Fruit fly (Drosophila melanogaster) whole organism, embryonic: ENCODE results near the gene Sec10.

Experiments
- Abd-B ChIP-seq: fragments of 200-800 bp; sonication (Bioruptor generic); optimal IDR thresholded peaks from 2 replicates; lab custom pipeline; 2018; ENCODE audit warnings: missing biosample characterization, mild to moderate bottlenecking, missing genetic modification characterization, moderate library complexity
- Antp ChIP-seq: fragments of 200-800 bp; sonication (Bioruptor generic); optimal IDR thresholded peaks from 3 replicates; lab custom pipeline; 2016; ENCODE audit warnings: missing biosample characterization, missing genetic modification characterization
- Asciz ChIP-seq: fragments of 200-800 bp; sonication (Bioruptor generic); optimal IDR thresholded peaks from 2 replicates; lab custom pipeline; 2017; ENCODE audit warnings: missing biosample characterization, mild to moderate bottlenecking, missing genetic modification characterization, missing genetic modification reagents
- Awh ChIP-seq: fragments of 200-800 bp; sonication (Bioruptor generic); IDR thresholded peaks from 2 replicates; pipeline ENCODE4, ENCODE4 v1.3.6; 2022; ENCODE audit warnings: missing biosample characterization, missing genetic modification characterization
- BEAF-32 ChIP-seq: fragments of 200-800 bp; sonication (Bioruptor generic); optimal IDR thresholded peaks from 3 replicates; lab custom pipeline; 2017; ENCODE audit warnings: missing biosample characterization, missing genetic modification characterization, mild to moderate bottlenecking, moderate library complexity, missing genetic modification reagents
- Bdp1 ChIP-seq: fragments of 200-800 bp; sonication (Bioruptor generic); optimal IDR thresholded peaks from 3 replicates; lab custom pipeline; 2016; ENCODE audit warnings: missing biosample characterization, missing genetic modification characterization
- CG11696 ChIP-seq: fragments of 200-800 bp; sonication (Bioruptor generic); IDR thresholded peaks from 2 replicates; pipeline ENCODE4 v1.3.6; 2022; ENCODE audit warnings: missing biosample characterization, missing genetic modification characterization
- CG12391 ChIP-seq: fragments of 200-800 bp; sonication (Bioruptor generic); optimal IDR thresholded peaks from 3 replicates; lab custom pipeline; 2018; ENCODE audit warnings: missing biosample characterization, mild to moderate bottlenecking, missing genetic modification characterization, moderate library complexity
- CG15479 ChIP-seq: fragments of 200-800 bp; sonication (Bioruptor generic); optimal IDR thresholded peaks from 3 replicates; lab custom pipeline; 2019; ENCODE audit warnings: missing biosample characterization, mild to moderate bottlenecking, missing genetic modification characterization, moderate library complexity
- CG15601 ChIP-seq: fragments of 200-800 bp; sonication (Bioruptor generic); optimal IDR thresholded peaks from 3 replicates; lab custom pipeline; 2019; ENCODE audit warnings: missing biosample characterization, mild to moderate bottlenecking, missing genetic modification characterization, moderate library complexity
- CG16863 ChIP-seq: fragments of 200-800 bp; sonication (Bioruptor generic); optimal IDR thresholded peaks from 3 replicates; lab custom pipeline; 2016; ENCODE audit warnings: missing biosample characterization, missing genetic modification characterization
- CG17328 ChIP-seq: fragments of 200-800 bp; sonication (Bioruptor generic); IDR thresholded peaks from 2 replicates; pipeline ENCODE4 v1.3.6; 2022; ENCODE audit warnings: missing biosample characterization, missing genetic modification characterization
- CG17385 ChIP-seq: fragments of 200-800 bp; sonication (Bioruptor generic); optimal IDR thresholded peaks from 3 replicates; lab custom pipeline; 2018; ENCODE audit warnings: missing biosample characterization, mild to moderate bottlenecking, missing genetic modification characterization
- CG18619 ChIP-seq: fragments of 200-800 bp; sonication (Bioruptor generic); optimal IDR thresholded peaks from 3 replicates; lab custom pipeline; 2017; ENCODE audit warnings: missing biosample characterization, mild to moderate bottlenecking, missing genetic modification characterization
- CG42726 ChIP-seq: fragments of 200-800 bp; sonication (Bioruptor generic); IDR thresholded peaks from 2 replicates; pipeline ENCODE4 v1.3.6; 2022; ENCODE audit warnings: missing biosample characterization, missing genetic modification characterization; ENCODE audit not compliant: partially characterized antibody
- CG4282 ChIP-seq: fragments of 200-800 bp; sonication (Bioruptor generic); optimal IDR thresholded peaks from 2 replicates; lab custom pipeline; 2016; ENCODE audit warnings: missing biosample characterization, missing genetic modification characterization
- CG5180 ChIP-seq: fragments of 200-800 bp; sonication (Bioruptor generic); optimal IDR thresholded peaks from 3 replicates; lab custom pipeline; 2017; ENCODE audit warnings: missing biosample characterization, missing genetic modification characterization, mild to moderate bottlenecking, moderate library complexity, missing genetic modification reagents
- CG6175 ChIP-seq: fragments of 200-800 bp; sonication (Bioruptor generic); IDR thresholded peaks from 3 replicates; pipeline ENCODE4 v1.3.6; 2022; ENCODE audit warnings: missing biosample characterization, missing genetic modification characterization
- CG6791 ChIP-seq: fragments of 200-800 bp; sonication (Bioruptor generic); IDR thresholded peaks from 3 replicates; pipeline ENCODE4 v1.3.6; 2022; ENCODE audit warnings: missing biosample characterization, missing genetic modification characterization; ENCODE audit not compliant: partially characterized antibody
- CG7357 ChIP-seq: fragments of 200-800 bp; sonication (Bioruptor generic); IDR thresholded peaks from 3 replicates; pipeline ENCODE4 v1.3.6; 2022; ENCODE audit warnings: missing biosample characterization, missing genetic modification characterization
- CG7786 ChIP-seq: fragments of 200-800 bp; sonication (Bioruptor generic); optimal IDR thresholded peaks from 2 replicates; lab custom pipeline; 2016; ENCODE audit warnings: missing biosample characterization, missing genetic modification characterization
- CG8089 ChIP-seq: fragments of 200-800 bp; sonication (Bioruptor generic); optimal IDR thresholded peaks from 3 replicates; lab custom pipeline; 2016; ENCODE audit warnings: missing biosample characterization, missing genetic modification characterization
- CG8290 ChIP-seq, 3 experiments: fragments of 200-800 bp; sonication (Bioruptor generic); optimal IDR thresholded peaks; 2 replicates each; lab custom pipeline; 2016 to 2019; ENCODE audit warnings: missing biosample characterization in 3 of 3, missing genetic modification characterization in 3 of 3, mild to moderate bottlenecking in 2 of 3, moderate library complexity in 1 of 3
- CG8924 ChIP-seq: fragments of 200-800 bp; optimal IDR thresholded peaks from 3 replicates; lab custom pipeline; 2019; ENCODE audit warnings: missing biosample characterization, mild to moderate bottlenecking, missing genetic modification characterization, moderate library complexity
- Dad ChIP-seq: fragments of 200-800 bp; sonication (Bioruptor generic); optimal IDR thresholded peaks from 3 replicates; lab custom pipeline; 2016; ENCODE audit warnings: missing biosample characterization, missing genetic modification characterization
- Doc2 ChIP-seq: fragments of 200-800 bp; sonication (Bioruptor generic); IDR thresholded peaks from 2 replicates; pipeline ENCODE4 v1.3.6; 2022; ENCODE audit warnings: missing biosample characterization, missing genetic modification characterization
- Fer2 ChIP-seq: fragments of 200-800 bp; sonication (Bioruptor generic); optimal IDR thresholded peaks from 2 replicates; lab custom pipeline; 2018; ENCODE audit warnings: missing biosample characterization, mild to moderate bottlenecking, missing genetic modification characterization, moderate library complexity
- Hmr ChIP-seq: fragments of 200-800 bp; sonication (Bioruptor generic); optimal IDR thresholded peaks from 3 replicates; lab custom pipeline; 2017; ENCODE audit warnings: mild to moderate bottlenecking, missing biosample characterization, missing genetic modification reagents, missing genetic modification characterization
- NC2α ChIP-seq: fragments of 200-800 bp; sonication (Bioruptor generic); optimal IDR thresholded peaks from 2 replicates; lab custom pipeline; 2016; ENCODE audit warnings: missing biosample characterization, missing genetic modification characterization
- NfI ChIP-seq: fragments of 200-800 bp; sonication (Bioruptor generic); optimal IDR thresholded peaks from 3 replicates; lab custom pipeline; 2018; ENCODE audit warnings: missing biosample characterization, mild to moderate bottlenecking, missing genetic modification characterization, moderate library complexity
- Optix ChIP-seq: fragments of 200-800 bp; sonication (Bioruptor generic); IDR thresholded peaks from 3 replicates; pipeline ENCODE4 v1.3.6; 2022; ENCODE audit warnings: missing biosample characterization, missing genetic modification characterization
- Rfx ChIP-seq: fragments of 200-800 bp; sonication (Bioruptor generic); IDR thresholded peaks from 2 replicates; pipeline ENCODE4 v1.3.6; 2022; ENCODE audit warnings: missing biosample characterization, missing genetic modification characterization
- ase ChIP-seq: fragments of 200-800 bp; sonication (Bioruptor generic); IDR thresholded peaks from 3 replicates; pipeline ENCODE4 v1.3.6; 2022; ENCODE audit warnings: missing biosample characterization, missing genetic modification characterization
- br ChIP-seq: fragments of >200 bp; optimal IDR thresholded peaks from 2 replicates; lab custom pipeline; 2017
- da ChIP-seq: fragments of 200-800 bp; sonication (Bioruptor generic); optimal IDR thresholded peaks from 2 replicates; lab custom pipeline; 2016; ENCODE audit warnings: missing biosample characterization, missing genetic modification characterization
- dm ChIP-seq: fragments of 200-800 bp; sonication (Bioruptor generic); optimal IDR thresholded peaks from 3 replicates; lab custom pipeline; 2016; ENCODE audit warnings: missing biosample characterization, missing genetic modification characterization
- dysf ChIP-seq: fragments of 200-800 bp; sonication (Bioruptor generic); IDR thresholded peaks from 3 replicates; pipeline ENCODE4 v1.3.6; 2022; ENCODE audit warnings: missing biosample characterization, missing genetic modification characterization
- ems ChIP-seq: fragments of 200-800 bp; sonication (Bioruptor generic); optimal IDR thresholded peaks from 3 replicates; lab custom pipeline; 2016; ENCODE audit warnings: missing biosample characterization, missing genetic modification characterization
- fd64A ChIP-seq: fragments of 200-800 bp; sonication (Bioruptor generic); optimal IDR thresholded peaks from 3 replicates; lab custom pipeline; 2018; ENCODE audit warnings: missing biosample characterization, mild to moderate bottlenecking, missing genetic modification characterization
- jumu ChIP-seq: fragments of 200-800 bp; sonication (Bioruptor generic); optimal IDR thresholded peaks from 3 replicates; lab custom pipeline; 2016; ENCODE audit warnings: missing biosample characterization, missing genetic modification characterization
- lab ChIP-seq: fragments of 200-800 bp; sonication (Bioruptor generic); optimal IDR thresholded peaks from 3 replicates; lab custom pipeline; 2017; ENCODE audit warnings: missing biosample characterization, missing genetic modification characterization, mild to moderate bottlenecking, moderate library complexity, missing genetic modification reagents
- nerfin-2 ChIP-seq: fragments of 200-800 bp; sonication (Bioruptor generic); IDR thresholded peaks from 2 replicates; pipeline ENCODE4 v1.3.6; 2022; ENCODE audit warnings: missing biosample characterization, missing genetic modification characterization; ENCODE audit not compliant: partially characterized antibody
- pzg ChIP-seq: fragments of 200-800 bp; sonication (Bioruptor generic); optimal IDR thresholded peaks from 3 replicates; lab custom pipeline; 2018; ENCODE audit warnings: missing biosample characterization, mild to moderate bottlenecking, missing genetic modification characterization, moderate library complexity
- run ChIP-seq: fragments of 200-800 bp; sonication (Bioruptor generic); optimal IDR thresholded peaks from 3 replicates; lab custom pipeline; 2018; ENCODE audit warnings: missing biosample characterization, mild to moderate bottlenecking, missing genetic modification characterization
- salm ChIP-seq: fragments of 200-800 bp; sonication (Bioruptor generic); optimal IDR thresholded peaks from 2 replicates; lab custom pipeline; 2018; ENCODE audit warnings: missing biosample characterization, mild to moderate bottlenecking, missing genetic modification characterization
- seq ChIP-seq: fragments of 200-800 bp; sonication (Bioruptor generic); IDR thresholded peaks from 2 replicates; pipeline ENCODE4 v1.3.6; 2022; ENCODE audit warnings: missing biosample characterization, missing genetic modification characterization
- shn ChIP-seq: fragments of 200-800 bp; sonication (Bioruptor generic); optimal IDR thresholded peaks from 3 replicates; lab custom pipeline; 2016; ENCODE audit warnings: missing biosample characterization, missing genetic modification characterization
- sisA ChIP-seq: fragments of 200-800 bp; sonication (Bioruptor generic); IDR thresholded peaks from 2 replicates; pipeline ENCODE4 v1.3.6; 2022; ENCODE audit warnings: missing biosample characterization, missing genetic modification characterization
- twi ChIP-seq: fragments of 200-800 bp; optimal IDR thresholded peaks from 2 replicates; lab custom pipeline; 2019; ENCODE audit warnings: missing biosample characterization, mild to moderate bottlenecking, missing genetic modification characterization, moderate library complexity
- zfh1 ChIP-seq: fragments of 200-800 bp; sonication (Bioruptor generic); IDR thresholded peaks from 3 replicates; pipeline ENCODE4 v1.3.6; 2022; ENCODE audit warnings: missing biosample characterization, missing genetic modification characterization

The Sec10 gene

dm6 chr3R:24108902-24109389 lies 25.7 kb upstream of the Sec10 start, which contains the start of the genes eIF4EHP and CG18428 (continued):
- TF ChIP-seq Dad (GFP tag; lab: Kevin White, UChicago) (peak; percentile 81), Abd-B (peak; percentile 99), shn (GFP tag; lab: Kevin White, UChicago) (peak; percentile 67), seq (no peak), CG8290 (GFP tag; optimal IDR thresholded peaks at IDR 0.05; lab: Kevin White, UChicago) (peak; percentile 98), CG8290 (tag; optimal IDR thresholded peaks at IDR 0.05; lab: Kevin White, UChicago) (peak; percentile 88 to 96), twi (peak; percentile 99), CG8089 (GFP tag; lab: Kevin White, UChicago) (peak; percentile 65), ase (GFP tag; lab: Robert Waterston, UW) (no peak; the same call in 1 of the 3 replicates), ems (GFP tag; lab: Kevin White, UChicago) (peak; percentile 86), dysf (GFP tag; lab: Robert Waterston, UW) (no peak), NC2α (GFP tag; lab: Kevin White, UChicago) (peak; percentile 48), Awh (no peak; the same call in none of the 2 replicates), salm (tag; lab: Kevin White, UChicago) (peak; percentile 98), CG11696 (GFP tag; lab: Robert Waterston, UW) (peak; percentile 94), CG4282 (no peak), CG7357 (GFP tag; lab: Robert Waterston, UW) (peak; percentile 98), sisA (no peak), jumu (GFP tag; lab: Kevin White, UChicago) (peak; percentile 78), nerfin-2 (GFP tag; lab: Robert Waterston, UW) (no peak), Doc2 (GFP tag; lab: Robert Waterston, UW) (no peak), CG16863 (GFP tag; lab: Kevin White, UChicago) (peak; percentile 72), CG5180 (GFP tag; lab: Kevin White, UChicago) (peak; percentile 91), CG7786 (GFP tag; lab: Kevin White, UChicago) (peak; percentile 89), CG15479 (GFP tag; lab: Kevin White, UChicago) (peak; percentile 71), Hmr (GFP tag; lab: Kevin White, UChicago) (peak; percentile 99), zfh1 (GFP tag; lab: Robert Waterston, UW) (no peak; the same call in 2 of the 3 replicates), dm (peak; percentile 89), BEAF-32 (GFP tag; lab: Kevin White, UChicago) (peak; percentile 35), CG8924 (peak; percentile 100), CG17328 (GFP tag; lab: Robert Waterston, UW) (no peak), lab (GFP tag; lab: Kevin White, UChicago) (peak; percentile 100), pzg (GFP tag; lab: Kevin White, UChicago) (peak; percentile 74), NfI (GFP tag; lab: Kevin White, UChicago) (peak; percentile 99), CG6791 (GFP tag; lab: Robert Waterston, UW) (no peak), CG17385 (GFP tag; lab: Kevin White, UChicago) (peak; percentile 99), Asciz (GFP tag; lab: Kevin White, UChicago) (peak; percentile 99), Optix (GFP tag; lab: Robert Waterston, UW) (peak; percentile 91), CG6175 (GFP tag; lab: Robert Waterston, UW) (no peak; the same call in none of the 3 replicates), Antp (GFP tag; lab: Kevin White, UChicago) (peak; percentile 83), da (GFP tag; lab: Kevin White, UChicago) (peak; percentile 27), Fer2 (tag; lab: Kevin White, UChicago) (peak; percentile 100), CG12391 (tag; lab: Kevin White, UChicago) (peak; percentile 100), Bdp1 (peak; percentile 87), CG42726 (GFP tag; lab: Robert Waterston, UW) (no peak), run (tag; lab: Kevin White, UChicago) (peak; percentile 98), CG18619 (GFP tag; lab: Kevin White, UChicago) (peak; percentile 99), fd64A (peak; percentile 90), CG15601 (tag; lab: Kevin White, UChicago) (peak; percentile 99), Rfx (GFP tag; lab: Robert Waterston, UW) (no peak), br (no peak)
